Fruit fly (Drosophila melanogaster) Kc167 (cell line): ENCODE measurements around the gene CG11634.

Source experiments
- Myc ChIP-seq: fragments of >200 bp; optimal IDR thresholded peaks from 2 replicates; lab custom pipeline; 2017; ENCODE audit warnings: missing external identifiers
- Sin3A ChIP-seq: fragments of >200 bp; optimal IDR thresholded peaks from 2 replicates; lab custom pipeline; 2018; ENCODE audit warnings: missing external identifiers
- insv ChIP-seq: fragments of >200 bp; optimal IDR thresholded peaks from 3 replicates; lab custom pipeline; 2018; ENCODE audit warnings: missing external identifiers
- psq ChIP-seq: fragments of >200 bp; optimal IDR thresholded peaks from 2 replicates; lab custom pipeline; 2017; ENCODE audit warnings: missing external identifiers

DNA sequence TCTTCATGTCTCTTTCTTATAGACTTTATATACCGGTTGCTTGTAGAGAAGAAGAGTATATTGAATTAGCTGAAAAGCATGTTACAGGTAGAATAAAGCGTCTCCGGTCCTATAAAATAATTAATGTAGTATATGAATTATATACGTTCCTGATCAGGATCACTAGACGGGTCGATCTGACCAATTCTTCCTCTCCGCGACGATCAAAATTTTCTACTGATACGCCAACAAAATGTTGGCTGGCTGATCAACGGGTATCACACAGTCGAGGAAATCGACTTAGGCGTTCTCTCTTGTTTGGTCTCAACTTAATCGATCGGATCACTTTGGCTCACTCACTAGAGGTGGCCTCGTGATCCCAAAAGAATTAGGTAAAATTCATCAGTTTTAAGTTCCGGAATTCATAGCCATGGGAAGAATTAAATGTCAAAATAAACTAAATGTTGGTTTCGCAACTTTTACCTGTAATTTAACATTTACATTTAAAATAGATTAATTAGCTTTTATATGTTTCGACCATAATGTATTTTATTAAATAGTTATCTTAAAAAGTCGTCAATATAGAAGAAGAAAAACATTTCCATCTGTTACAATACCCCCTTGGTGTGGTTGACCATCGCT lies 34.5 kb upstream of the CG11634 start:
- TF ChIP-seq Myc (lab: Kevin White, UChicago), result no peak
- no peak for TF ChIP-seq psq
- no peak for TF ChIP-seq insv (lab: Kevin White, UChicago)
- no peak for TF ChIP-seq Sin3A (lab: Kevin White, UChicago)
